Worm (Caenorhabditis elegans): ENCODE data around the gene str-185.
A peak's percentile ranks its signal among the peaks of the same experiment; 100 is the strongest.

ce11 chrIV:4407055-4407461 lies 22.7 kb downstream of the str-185 start:
- TF ChIP-seq ztf-23 (GFP tag; IDR thresholded peaks at IDR 0.05) (peak; percentile 42; the same call in 1 of the 2 replicates), T22C8.4 (GFP tag; IDR thresholded peaks at IDR 0.05) (no peak), med-1 (GFP tag; optimal IDR thresholded peaks at IDR 0.05; ENCODE audit: insufficient read depth) (no peak), tab-1 (GFP tag; IDR thresholded peaks at IDR 0.05) (no peak)

All from whole organism, midembryonic.